Fruit fly (Drosophila melanogaster) whole organism, adult: ENCODE measurements around the gene TwdlE.

Experiments
- CG11617 ChIP-seq: fragments of 200-800 bp; sonication (Bioruptor generic); optimal IDR thresholded peaks from 2 replicates; lab custom pipeline; 2017; ENCODE audit warnings: mild to moderate bottlenecking, missing biosample characterization, missing genetic modification reagents, missing genetic modification characterization
- CG12768 ChIP-seq: fragments of 200-800 bp; sonication (Bioruptor generic); optimal IDR thresholded peaks from 2 replicates; lab custom pipeline; 2017; ENCODE audit warnings: missing biosample characterization, missing genetic modification characterization, mild to moderate bottlenecking, moderate library complexity, missing genetic modification reagents
- Mnt ChIP-seq: fragments of 200-800 bp; sonication (Bioruptor generic); optimal IDR thresholded peaks from 2 replicates; lab custom pipeline; 2016; ENCODE audit warnings: missing biosample characterization, mild to moderate bottlenecking, missing genetic modification characterization
- cic ChIP-seq: fragments of 200-800 bp; sonication (Bioruptor generic); optimal IDR thresholded peaks from 2 replicates; lab custom pipeline; 2017; ENCODE audit warnings: missing biosample characterization, mild to moderate bottlenecking, missing genetic modification characterization, moderate library complexity
- ovo ChIP-seq: fragments of 200-800 bp; sonication (Bioruptor generic); optimal IDR thresholded peaks from 2 replicates; lab custom pipeline; 2016; ENCODE audit warnings: missing biosample characterization, missing genetic modification characterization
- pad ChIP-seq: fragments of 200-800 bp; sonication (Bioruptor generic); optimal IDR thresholded peaks from 3 replicates; lab custom pipeline; 2017; ENCODE audit warnings: missing biosample characterization, missing genetic modification characterization, mild to moderate bottlenecking, moderate library complexity, missing genetic modification reagents

DNA sequence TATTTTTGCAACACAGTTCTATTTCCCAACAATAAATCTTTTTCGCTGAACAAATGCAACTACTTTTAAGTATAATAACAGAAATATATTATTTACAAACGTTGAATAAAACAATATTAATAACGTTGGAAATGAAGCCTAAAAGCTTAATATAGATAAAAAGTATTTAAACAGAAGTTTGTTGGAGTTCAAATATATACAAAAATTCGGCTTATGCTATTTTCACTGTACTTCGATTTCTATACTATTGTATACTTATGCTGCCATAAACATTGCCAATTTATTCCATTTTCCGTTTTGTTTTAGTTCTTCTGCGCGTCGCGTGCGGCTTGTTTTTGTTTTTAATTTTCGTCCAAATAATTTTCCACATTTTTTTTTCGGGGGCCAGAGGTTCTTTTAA, 39.8 kb downstream of the TwdlE start, which contains the start of gene CG7115:
- no peak for TF ChIP-seq CG11617 (GFP tag; lab: Kevin White, UChicago)
- TF ChIP-seq ovo (GFP tag; lab: Kevin White, UChicago) = no peak
- no peak for TF ChIP-seq CG12768 (GFP tag; lab: Kevin White, UChicago)
- TF ChIP-seq cic (GFP tag; lab: Kevin White, UChicago) = no peak
- TF ChIP-seq Mnt = no peak
- no peak for TF ChIP-seq pad (GFP tag; lab: Kevin White, UChicago)
